Fruit fly (Drosophila melanogaster): ENCODE measurements around the gene SH3PX1.

The SH3PX1 gene

dm6 chr3L:9696650-9697526 is 16.7 kb downstream of the SH3PX1 start, which contains the start of gene Prps (continued):
- TF ChIP-seq dpn (GFP tag; optimal IDR thresholded peaks at IDR 0.05) (peak; percentile 78 to 83), Neu2 (GFP tag; optimal IDR thresholded peaks at IDR 0.05; ENCODE audit: borderline replicate concordance) (no peak), CG17829 (tag; optimal IDR thresholded peaks at IDR 0.05) (peak; percentile 75), CG8290 (GFP tag; optimal IDR thresholded peaks at IDR 0.05) (peak; percentile 37), CG8290 (tag; optimal IDR thresholded peaks at IDR 0.05) (peak; percentile 36 to 94), bigmax (GFP tag; optimal IDR thresholded peaks at IDR 0.05) (peak; percentile 39), Pdp1 (GFP tag; optimal IDR thresholded peaks at IDR 0.05) (peak; percentile 75 to 87), sens (GFP tag) (peak; percentile 96), CG11247 (GFP tag; IDR thresholded peaks at IDR 0.05) (peak; percentile 61), fd64A (GFP tag; optimal IDR thresholded peaks at IDR 0.05) (peak; percentile 40), Blimp-1 (GFP tag; optimal IDR thresholded peaks at IDR 0.05) (peak; percentile 72), Camta (GFP tag; optimal IDR thresholded peaks at IDR 0.05) (peak; percentile 65), HmgZ (tag; optimal IDR thresholded peaks at IDR 0.05) (peak; percentile 79), exex (tag; optimal IDR thresholded peaks at IDR 0.05) (peak; percentile 60), gem (tag; optimal IDR thresholded peaks at IDR 0.05) (peak; percentile 74), disco-r (GFP tag; optimal IDR thresholded peaks at IDR 0.05) (peak; percentile 59), Awh (GFP tag; IDR thresholded peaks at IDR 0.05) (peak; percentile 82), CG15269 (tag; optimal IDR thresholded peaks at IDR 0.05) (peak; percentile 77), Gug (GFP tag; IDR thresholded peaks at IDR 0.05) (peak; percentile 78), CG7556 (GFP tag; optimal IDR thresholded peaks at IDR 0.05) (peak; percentile 44), Rfx (GFP tag; IDR thresholded peaks at IDR 0.05) (peak; percentile 91), CG12236 (GFP tag; optimal IDR thresholded peaks at IDR 0.05) (peak; percentile 68), NfI (GFP tag; optimal IDR thresholded peaks at IDR 0.05) (peak; percentile 74), Sry-δ (GFP tag; optimal IDR thresholded peaks at IDR 0.05) (peak; percentile 24), Jarid2 (GFP tag; optimal IDR thresholded peaks at IDR 0.05) (peak; percentile 35), CG7963 (GFP tag; IDR thresholded peaks at IDR 0.05; ENCODE audit: partially characterized antibody) (no peak), CG12744 (GFP tag; optimal IDR thresholded peaks at IDR 0.05) (peak; percentile 50), Usf (GFP tag; optimal IDR thresholded peaks at IDR 0.05) (no peak), wek (GFP tag; optimal IDR thresholded peaks at IDR 0.05) (peak; percentile 42), D19B (GFP tag; optimal IDR thresholded peaks at IDR 0.05) (peak; percentile 95), CG10654 (GFP tag; optimal IDR thresholded peaks at IDR 0.05) (peak; percentile 75), Mad (GFP tag; optimal IDR thresholded peaks at IDR 0.05) (peak; percentile 24), stc (GFP tag; IDR thresholded peaks at IDR 0.05) (peak; percentile 79), CG4820 (GFP tag; optimal IDR thresholded peaks at IDR 0.05) (peak; percentile 68), CG13775 (GFP tag; optimal IDR thresholded peaks at IDR 0.05) (peak; percentile 51), seq (GFP tag; IDR thresholded peaks at IDR 0.05) (peak; percentile 63; the same call in 1 of the 2 replicates), Meics (GFP tag; optimal IDR thresholded peaks at IDR 0.05) (peak; percentile 85), CG1603 (tag; optimal IDR thresholded peaks at IDR 0.05) (peak; percentile 85), lov (optimal IDR thresholded peaks at IDR 0.05) (no peak), lov (GFP tag; IDR thresholded peaks at IDR 0.05) (peak; percentile 78; the same call in 2 of the 3 replicates), nerfin-1 (tag; optimal IDR thresholded peaks at IDR 0.05) (peak; percentile 59), oc (tag; optimal IDR thresholded peaks at IDR 0.05) (no peak), stwl (tag; optimal IDR thresholded peaks at IDR 0.05) (no peak), B-H1 (GFP tag; IDR thresholded peaks at IDR 0.05) (peak; percentile 62; the same call in 2 of the 3 replicates), Fer2 (tag; optimal IDR thresholded peaks at IDR 0.05) (peak; percentile 5), CG4854 (GFP tag; optimal IDR thresholded peaks at IDR 0.05) (peak; percentile 74), crp (GFP tag; optimal IDR thresholded peaks at IDR 0.05) (peak in 1 of 2 experiments; percentile 7), CG8478 (optimal IDR thresholded peaks at IDR 0.05) (no peak), mld (GFP tag; IDR thresholded peaks at IDR 0.05; ENCODE audit: partially characterized antibody) (no peak)

All from whole organism, embryonic.